Worm (Caenorhabditis elegans) whole organism, early embryonic: ENCODE measurements around the gene algn-12.

Source experiments
- B0310.2 ChIP-seq: sonication (generic microtip); optimal IDR thresholded peaks from 2 replicates; lab custom pipeline; 2016; ENCODE audit warnings: mild to moderate bottlenecking, missing genetic modification characterization, missing compliant biosample characterization
- F13C5.2 ChIP-seq: sonication (generic microtip); optimal IDR thresholded peaks from 2 replicates; lab custom pipeline; 2017; ENCODE audit warnings: mild to moderate bottlenecking, missing genetic modification characterization, inconsistent platforms, missing compliant biosample characterization
- aly-1 ChIP-seq: sonication (generic microtip); optimal IDR thresholded peaks from 2 replicates; lab custom pipeline; 2016; ENCODE audit warnings: missing genetic modification characterization, missing compliant biosample characterization
- ama-1 ChIP-seq: fragments of 150-350 bp; optimal IDR thresholded peaks from 2 replicates; lab custom pipeline; 2014
- ceh-13 ChIP-seq: fragments of 200-800 bp; sonication (Bioruptor generic); optimal IDR thresholded peaks from 2 replicates; lab custom pipeline; 2018; ENCODE audit warnings: mild to moderate bottlenecking, missing genetic modification characterization, missing compliant biosample characterization
- ceh-36 ChIP-seq: sonication (generic microtip); optimal IDR thresholded peaks from 2 replicates; lab custom pipeline; 2016; ENCODE audit warnings: missing genetic modification characterization, inconsistent platforms, missing compliant biosample characterization
- ets-7 ChIP-seq: sonication (generic microtip); optimal IDR thresholded peaks from 2 replicates; lab custom pipeline; 2016; ENCODE audit warnings: missing genotype, missing genetic modification characterization, missing compliant biosample characterization
- flt-1 ChIP-seq: fragments of 200-800 bp; sonication (Bioruptor generic); IDR thresholded peaks from 2 replicates; pipeline ENCODE4 v1.3.6; 2022; ENCODE audit warnings: missing genetic modification characterization, missing compliant biosample characterization
- hmbx-1 ChIP-seq: sonication (generic microtip); optimal IDR thresholded peaks from 2 replicates; lab custom pipeline; 2016; ENCODE audit warnings: mild to moderate bottlenecking, missing genetic modification characterization, missing compliant biosample characterization
- hmg-4 ChIP-seq: fragments of 200-800 bp; sonication (Bioruptor generic); optimal IDR thresholded peaks from 2 replicates; lab custom pipeline; 2018; ENCODE audit warnings: mild to moderate bottlenecking, missing genetic modification characterization, missing compliant biosample characterization
- hnd-1 ChIP-seq: sonication (generic microtip); optimal IDR thresholded peaks from 2 replicates; lab custom pipeline; 2016; ENCODE audit warnings: missing genetic modification characterization, missing compliant biosample characterization
- pes-1 ChIP-seq: fragments of 200-800 bp; sonication (Bioruptor generic); IDR thresholded peaks from 2 replicates; pipeline ENCODE4 v1.3.6; 2022; ENCODE audit warnings: missing genetic modification reagents, missing genetic modification characterization, missing compliant biosample characterization
- scrt-1 ChIP-seq: fragments of 200-800 bp; sonication (Bioruptor generic); IDR thresholded peaks from 2 replicates; pipeline ENCODE4 v1.3.6; 2022; ENCODE audit warnings: missing genetic modification characterization, missing compliant biosample characterization
- sea-1 ChIP-seq: fragments of 200-800 bp; sonication (Bioruptor generic); conservative IDR thresholded peaks from 2 replicates; pipeline ENCODE4 v1.3.6; 2022; ENCODE audit warnings: missing genetic modification characterization, missing compliant biosample characterization
- tbx-11 ChIP-seq: fragments of 200-800 bp; sonication (Bioruptor generic); IDR thresholded peaks from 2 replicates; pipeline ENCODE4 v1.3.6; 2022; ENCODE audit warnings: missing genetic modification characterization, missing compliant biosample characterization
- tbx-37 ChIP-seq: fragments of 200-800 bp; sonication (Bioruptor generic); conservative IDR thresholded peaks from 2 replicates; pipeline ENCODE4 v1.3.6; 2022; ENCODE audit warnings: missing genetic modification reagents, missing genetic modification characterization, missing compliant biosample characterization
- tra-4 ChIP-seq: sonication (generic microtip); optimal IDR thresholded peaks from 2 replicates; lab custom pipeline; 2017; ENCODE audit warnings: missing genetic modification characterization, missing compliant biosample characterization

algn-12 gene

ce11 chrV:8018919-8019318 is 16.0 kb upstream of the algn-12 start:
- TF ChIP-seq scrt-1 (GFP tag; lab: Robert Waterston, UW) (no peak), aly-1 (tag; lab: Kevin White, UChicago) (no peak), flt-1 (GFP tag; lab: Robert Waterston, UW) (no peak), hnd-1 (no peak), F13C5.2 (no peak), tbx-11 (GFP tag; lab: Robert Waterston, UW) (no peak), ceh-13 (GFP tag; lab: Kevin White, UChicago) (no peak), ets-7 (tag; lab: Kevin White, UChicago) (no peak), hmbx-1 (no peak), tra-4 (tag; lab: Kevin White, UChicago) (no peak), ama-1 (lab: Kevin White, UChicago) (no peak), sea-1 (GFP tag; lab: Robert Waterston, UW) (no peak), B0310.2 (tag; lab: Kevin White, UChicago) (no peak), hmg-4 (GFP tag; lab: Kevin White, UChicago) (no peak), pes-1 (GFP tag; lab: Robert Waterston, UW) (no peak), ceh-36 (tag; lab: Kevin White, UChicago) (no peak), tbx-37 (no peak)

ce11 chrV:8019783-8020182 is 15.1 kb upstream of the algn-12 start:
- no peak for TF ChIP-seq flt-1 (GFP tag; lab: Robert Waterston, UW)
- no peak for TF ChIP-seq ceh-13 (GFP tag; lab: Kevin White, UChicago)
- TF ChIP-seq sea-1 (GFP tag; lab: Robert Waterston, UW), result no peak
- no peak for TF ChIP-seq tbx-11 (GFP tag; lab: Robert Waterston, UW)
- no peak for TF ChIP-seq hmbx-1

ce11 chrV:8022040-8022439 is 12.9 kb upstream of the algn-12 start, which contains the start of gene ech-3:
TSS of gene ech-3 (plus strand) at chrV:8022217.
- TF ChIP-seq hmbx-1 (no peak), scrt-1 (GFP tag; lab: Robert Waterston, UW) (no peak), aly-1 (tag; lab: Kevin White, UChicago) (no peak), tra-4 (tag; lab: Kevin White, UChicago) (no peak)

- TF ChIP-seq aly-1 (tag; lab: Kevin White, UChicago) (no peak), F13C5.2 (no peak), hmbx-1 (no peak)
These were observed 10.2 kb upstream of the algn-12 start, which contains the start of gene F43H9.3 for ce11 chrV:8024752-8025151. TSS of gene F43H9.3 (minus strand) at chrV:8024940.

DNA sequence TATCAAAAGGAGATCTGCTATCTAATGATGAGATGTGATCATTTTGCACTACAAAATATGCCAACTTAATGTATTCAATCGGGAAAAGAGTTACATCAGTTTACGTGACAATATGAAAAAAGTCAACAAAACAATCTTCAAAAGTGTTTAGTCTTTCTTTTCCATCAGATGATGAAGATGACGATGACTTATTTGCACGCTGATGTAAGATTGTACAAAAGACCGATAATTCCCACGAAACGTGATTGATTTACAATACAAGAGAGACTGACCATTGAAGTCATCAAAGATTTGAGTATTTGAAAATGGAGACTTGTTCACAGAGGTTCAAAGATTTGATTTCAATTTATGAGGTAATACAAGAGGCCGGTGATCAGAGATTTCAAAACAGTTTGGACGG is 9.7 kb upstream of the algn-12 start:
- no peak for TF ChIP-seq ama-1 (lab: Kevin White, UChicago)
- TF ChIP-seq tra-4 (tag; lab: Kevin White, UChicago), result no peak
- no peak for TF ChIP-seq tbx-11 (GFP tag; lab: Robert Waterston, UW)
- no peak for TF ChIP-seq hmbx-1
- TF ChIP-seq pes-1 (GFP tag; lab: Robert Waterston, UW), result no peak
- no peak for TF ChIP-seq tbx-37
- no peak for TF ChIP-seq hmg-4 (GFP tag; lab: Kevin White, UChicago)
- no peak for TF ChIP-seq sea-1 (GFP tag; lab: Robert Waterston, UW)
- no peak for TF ChIP-seq scrt-1 (GFP tag; lab: Robert Waterston, UW)
- no peak for TF ChIP-seq B0310.2 (tag; lab: Kevin White, UChicago)
- no peak for TF ChIP-seq hnd-1
- TF ChIP-seq ceh-13 (GFP tag; lab: Kevin White, UChicago), result no peak
- TF ChIP-seq flt-1 (GFP tag; lab: Robert Waterston, UW), result no peak
- TF ChIP-seq F13C5.2, result no peak
- no peak for TF ChIP-seq ceh-36 (tag; lab: Kevin White, UChicago)
- TF ChIP-seq ets-7 (tag; lab: Kevin White, UChicago), result no peak
- TF ChIP-seq aly-1 (tag; lab: Kevin White, UChicago), result no peak

ce11 chrV:8026343-8026742 is 8.6 kb upstream of the algn-12 start, which contains the start of gene F43H9.4:
TSS of gene F43H9.4 (plus strand) at chrV:8026708.
- TF ChIP-seq scrt-1 (GFP tag; lab: Robert Waterston, UW), result no peak
- no peak for TF ChIP-seq hmg-4 (GFP tag; lab: Kevin White, UChicago)
- TF ChIP-seq hmbx-1, result no peak
- no peak for TF ChIP-seq pes-1 (GFP tag; lab: Robert Waterston, UW)

DNA sequence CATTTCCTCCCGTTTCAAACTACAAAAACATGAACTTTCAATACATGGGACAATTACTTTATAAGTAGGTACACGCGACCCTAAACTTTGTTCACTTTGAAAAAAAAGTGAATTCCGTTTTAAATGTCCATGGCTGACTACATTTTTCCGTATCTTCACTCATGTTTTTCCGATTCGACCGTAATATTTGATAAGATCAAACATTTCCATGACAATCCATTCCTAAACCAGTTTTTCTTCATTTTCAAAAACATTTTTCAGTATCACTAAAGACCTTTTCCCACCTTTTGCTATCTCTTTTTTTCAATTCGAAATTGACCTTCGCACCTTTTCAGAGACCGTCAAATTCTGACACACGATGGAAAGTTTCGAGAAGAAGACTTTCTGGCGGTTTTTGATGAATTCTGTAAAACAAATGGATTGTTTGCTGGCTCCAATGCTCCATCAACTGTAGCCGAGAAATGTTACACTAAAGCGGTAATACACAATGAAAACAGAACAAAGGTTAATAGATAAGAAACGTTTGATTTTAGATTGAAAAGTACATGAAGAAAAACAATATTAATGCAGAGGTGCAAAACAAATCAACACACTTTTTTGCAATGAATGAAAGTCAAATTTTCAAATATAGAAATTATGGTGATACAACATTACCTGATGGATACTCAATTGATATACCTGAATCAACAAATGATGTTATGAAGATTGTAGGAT is 7.3 kb upstream of the algn-12 start:
- TF ChIP-seq tbx-11 (GFP tag; lab: Robert Waterston, UW) (no peak), hnd-1 (no peak), hmbx-1 (no peak), tra-4 (tag; lab: Kevin White, UChicago) (no peak), F13C5.2 (no peak), ets-7 (tag; lab: Kevin White, UChicago) (no peak), hmg-4 (GFP tag; lab: Kevin White, UChicago) (no peak), ceh-36 (tag; lab: Kevin White, UChicago) (no peak), aly-1 (tag; lab: Kevin White, UChicago) (no peak), sea-1 (GFP tag; lab: Robert Waterston, UW) (no peak), tbx-37 (no peak), flt-1 (GFP tag; lab: Robert Waterston, UW) (no peak), ama-1 (lab: Kevin White, UChicago) (no peak), B0310.2 (tag; lab: Kevin White, UChicago) (no peak), scrt-1 (GFP tag; lab: Robert Waterston, UW) (no peak), ceh-13 (GFP tag; lab: Kevin White, UChicago) (no peak), pes-1 (GFP tag; lab: Robert Waterston, UW) (no peak)
